1 fruit fly cellular context compared by ENCODE assay signal in genomic region chr3R:21856873-21857243, dm6.
A peak's percentile ranks its signal among the peaks of the same experiment; 100 is the strongest.
TF ChIP-seq lines count a peak whose summit lies in the region.

No protein-coding gene starts in this region.

TF ChIP-seq in whole organism, embryonic, 481 proteins besides CTCF, POLR2A, EP300 and RAD21 (continued from another document):
- no peak for TF ChIP-seq grau (tag; optimal IDR thresholded peaks at IDR 0.05; lab: Kevin White, UChicago)
- TF ChIP-seq maf-S (GFP tag; optimal IDR thresholded peaks at IDR 0.05; lab: Kevin White, UChicago): peak; percentile 4
- peak; percentile 29 for TF ChIP-seq mirr (GFP tag; optimal IDR thresholded peaks at IDR 0.05; lab: Kevin White, UChicago)
- no peak for TF ChIP-seq CG15601 (tag; optimal IDR thresholded peaks at IDR 0.05; lab: Kevin White, UChicago)
- peak; percentile 12 for TF ChIP-seq HHEX (GFP tag; optimal IDR thresholded peaks at IDR 0.05; lab: Kevin White, UChicago)
- TF ChIP-seq CG7372 (GFP tag; IDR thresholded peaks at IDR 0.05; lab: Robert Waterston, UW): no peak
- no peak for TF ChIP-seq CG14965 (GFP tag; optimal IDR thresholded peaks at IDR 0.05; lab: Kevin White, UChicago; ENCODE audit: borderline replicate concordance)
- TF ChIP-seq CG14014 (GFP tag; IDR thresholded peaks at IDR 0.05; lab: Robert Waterston, UW): 0 out of 2 replicates have a peak, but pooled peaks have one; percentile 26
- peak; percentile 32 for TF ChIP-seq CG13296 (GFP tag; optimal IDR thresholded peaks at IDR 0.05; lab: Kevin White, UChicago)
- TF ChIP-seq CG12299 (tag; optimal IDR thresholded peaks at IDR 0.05; lab: Kevin White, UChicago): no peak
- TF ChIP-seq CG3281 (GFP tag; optimal IDR thresholded peaks at IDR 0.05; lab: Kevin White, UChicago): peak; percentile 4
- no peak for TF ChIP-seq CG6689 (GFP tag; IDR thresholded peaks at IDR 0.05; lab: Robert Waterston, UW)
- peak; percentile 5 for TF ChIP-seq Meics (GFP tag; optimal IDR thresholded peaks at IDR 0.05; lab: Kevin White, UChicago)
